Worm (Caenorhabditis elegans): ENCODE data around the gene flp-17.

DNA sequence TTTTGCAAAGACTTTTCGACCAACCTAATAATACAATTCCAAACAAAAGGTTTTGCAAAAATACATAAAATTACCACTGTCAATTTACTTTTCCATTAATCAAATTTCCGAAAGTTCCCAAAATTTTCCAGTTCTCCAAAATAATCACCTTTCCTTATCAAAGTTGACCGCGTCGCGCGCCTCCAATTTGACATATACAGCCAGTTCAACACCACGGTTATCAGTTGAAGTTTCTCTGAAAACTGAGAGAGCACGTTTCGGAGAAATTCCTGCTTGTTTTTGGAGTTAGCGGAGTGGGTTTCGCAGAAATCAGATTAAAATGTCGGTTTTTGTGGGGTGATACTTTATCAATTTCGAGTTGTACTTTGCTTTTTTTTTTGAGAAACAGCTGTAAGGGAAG lies 12.6 kb downstream of the flp-17 start:
- TF ChIP-seq him-1 (tag; optimal IDR thresholded peaks at IDR 0.05) = no peak
- no peak for TF ChIP-seq W03F9.2 (tag; optimal IDR thresholded peaks at IDR 0.05)

Data from whole organism, L4/young adult.